Fruit fly (Drosophila melanogaster) whole organism, embryonic: ENCODE measurements around the gene Snr1.
A peak's percentile ranks its signal among the peaks of the same experiment; 100 is the strongest.

ENCODE experiments used
- ATbp ChIP-seq: fragments of 200-800 bp; sonication (Bioruptor generic); optimal IDR thresholded peaks from 2 replicates; lab custom pipeline; 2017; ENCODE audit warnings: missing biosample characterization, mild to moderate bottlenecking, missing genetic modification characterization, missing genetic modification reagents
- Atf3 ChIP-seq: fragments of 200-800 bp; sonication (Bioruptor generic); optimal IDR thresholded peaks from 3 replicates; lab custom pipeline; 2016; ENCODE audit warnings: missing biosample characterization, missing genetic modification characterization
- BEAF-32 ChIP-seq: fragments of 200-800 bp; sonication (Bioruptor generic); optimal IDR thresholded peaks from 3 replicates; lab custom pipeline; 2017; ENCODE audit warnings: missing biosample characterization, missing genetic modification characterization, mild to moderate bottlenecking, moderate library complexity, missing genetic modification reagents
- C15 ChIP-seq: fragments of 200-800 bp; sonication (Bioruptor generic); IDR thresholded peaks from 3 replicates; pipeline ENCODE4 v1.3.6; 2022; ENCODE audit warnings: missing biosample characterization, missing genetic modification characterization
- CG10267 ChIP-seq: fragments of 200-800 bp; sonication (Bioruptor generic); optimal IDR thresholded peaks from 2 replicates; lab custom pipeline; 2018; ENCODE audit warnings: missing biosample characterization, mild to moderate bottlenecking, missing genetic modification characterization, moderate library complexity
- CG10321 ChIP-seq: fragments of 200-800 bp; sonication (Bioruptor generic); IDR thresholded peaks from 2 replicates; pipeline ENCODE4 v1.3.6; 2022; ENCODE audit warnings: missing biosample characterization, missing genetic modification characterization
- CG10366 ChIP-seq: fragments of 200-800 bp; sonication (Bioruptor generic); IDR thresholded peaks from 2 replicates; pipeline ENCODE4 v1.3.6; 2022; ENCODE audit warnings: missing biosample characterization, missing genetic modification characterization
- CG10431 ChIP-seq: fragments of 200-800 bp; sonication (Bioruptor generic); optimal IDR thresholded peaks from 3 replicates; lab custom pipeline; 2018; ENCODE audit warnings: missing biosample characterization, mild to moderate bottlenecking, missing genetic modification characterization
- CG10543 ChIP-seq: fragments of 200-800 bp; sonication (Bioruptor generic); optimal IDR thresholded peaks from 3 replicates; lab custom pipeline; 2017; ENCODE audit warnings: missing biosample characterization, mild to moderate bottlenecking, missing genetic modification characterization, moderate library complexity
- CG14965 ChIP-seq: fragments of 200-800 bp; sonication (Bioruptor generic); optimal IDR thresholded peaks from 2 replicates; lab custom pipeline; 2016; ENCODE audit warnings: missing biosample characterization, missing genetic modification characterization, borderline replicate concordance
- CG16813 ChIP-seq: fragments of 200-800 bp; sonication (Bioruptor generic); IDR thresholded peaks from 3 replicates; pipeline ENCODE4 v1.3.6; 2022; ENCODE audit warnings: missing biosample characterization, missing genetic modification characterization; ENCODE audit not compliant: partially characterized antibody
- CG18599 ChIP-seq: fragments of 200-800 bp; sonication (Bioruptor generic); optimal IDR thresholded peaks from 3 replicates; lab custom pipeline; 2017; ENCODE audit warnings: missing biosample characterization, missing genetic modification characterization, mild to moderate bottlenecking, moderate library complexity, missing genetic modification reagents
- CG3847 ChIP-seq: fragments of 200-800 bp; sonication (Bioruptor generic); IDR thresholded peaks from 2 replicates; pipeline ENCODE4 v1.3.6; 2022; ENCODE audit warnings: missing biosample characterization, missing genetic modification characterization
- CG7556 ChIP-seq: fragments of 200-800 bp; sonication (Bioruptor generic); optimal IDR thresholded peaks from 2 replicates; lab custom pipeline; 2017; ENCODE audit warnings: missing biosample characterization, mild to moderate bottlenecking, missing genetic modification characterization
- CG8290 ChIP-seq, 3 experiments: fragments of 200-800 bp; sonication (Bioruptor generic); optimal IDR thresholded peaks; 2 replicates each; lab custom pipeline; 2016 to 2019; ENCODE audit warnings: missing biosample characterization in 3 of 3, missing genetic modification characterization in 3 of 3, mild to moderate bottlenecking in 2 of 3, moderate library complexity in 1 of 3
- CG8359 ChIP-seq: fragments of 200-800 bp; sonication (Bioruptor generic); optimal IDR thresholded peaks from 2 replicates; lab custom pipeline; 2017; ENCODE audit warnings: missing biosample characterization, mild to moderate bottlenecking, missing genetic modification characterization, borderline replicate concordance
- CrebB ChIP-seq: fragments of 200-800 bp; sonication (Bioruptor generic); optimal IDR thresholded peaks from 3 replicates; lab custom pipeline; 2018; ENCODE audit warnings: missing biosample characterization, mild to moderate bottlenecking, missing genetic modification characterization
- Dbx ChIP-seq: fragments of 200-800 bp; sonication (Bioruptor generic); IDR thresholded peaks from 3 replicates; pipeline ENCODE4 v1.3.6; 2022; ENCODE audit warnings: missing biosample characterization, missing genetic modification characterization
- Dll ChIP-seq: fragments of 200-800 bp; sonication (Bioruptor generic); IDR thresholded peaks from 4 replicates; pipeline ENCODE4 v1.3.6; 2022; ENCODE audit warnings: missing biosample characterization, missing genetic modification characterization; ENCODE audit not compliant: partially characterized antibody
- ERR ChIP-seq: fragments of 200-800 bp; sonication (Bioruptor generic); optimal IDR thresholded peaks from 2 replicates; lab custom pipeline; 2016; ENCODE audit warnings: missing biosample characterization, missing genetic modification characterization
- HLHmδ ChIP-seq: fragments of 200-800 bp; sonication (Bioruptor generic); optimal IDR thresholded peaks from 2 replicates; lab custom pipeline; 2018; ENCODE audit warnings: missing biosample characterization, mild to moderate bottlenecking, missing genetic modification characterization, moderate library complexity
- Hr3 ChIP-seq: fragments of 200-800 bp; sonication (Bioruptor generic); optimal IDR thresholded peaks from 3 replicates; lab custom pipeline; 2016; ENCODE audit warnings: missing biosample characterization, missing genetic modification characterization
- Kr ChIP-seq: fragments of 200-800 bp; sonication (Bioruptor generic); optimal IDR thresholded peaks from 2 replicates; lab custom pipeline; 2017; ENCODE audit warnings: missing biosample characterization, mild to moderate bottlenecking, missing genetic modification characterization
- Lpt ChIP-seq: fragments of >200 bp; optimal IDR thresholded peaks from 2 replicates; lab custom pipeline; 2018; ENCODE audit warnings: missing biosample characterization, missing genetic modification characterization
- MBD-R2 ChIP-seq: fragments of 200-800 bp; sonication (Bioruptor generic); IDR thresholded peaks from 2 replicates; pipeline ENCODE4 v1.3.6; 2022; ENCODE audit warnings: missing biosample characterization, missing genetic modification characterization
- Myb ChIP-seq: fragments of 200-800 bp; sonication (Bioruptor generic); optimal IDR thresholded peaks from 2 replicates; lab custom pipeline; 2016; ENCODE audit warnings: missing biosample characterization, missing genetic modification characterization
- Neu2 ChIP-seq: fragments of 200-800 bp; sonication (Bioruptor generic); optimal IDR thresholded peaks from 3 replicates; lab custom pipeline; 2016; ENCODE audit warnings: missing biosample characterization, missing genetic modification characterization, borderline replicate concordance
- Nf-YB ChIP-seq: fragments of 200-800 bp; sonication (Bioruptor generic); optimal IDR thresholded peaks from 3 replicates; lab custom pipeline; 2019; ENCODE audit warnings: missing biosample characterization, mild to moderate bottlenecking, missing genetic modification characterization, moderate library complexity
- Sin3A ChIP-seq: fragments of >200 bp; optimal IDR thresholded peaks from 2 replicates; lab custom pipeline; 2018
- Six4 ChIP-seq: fragments of 200-800 bp; sonication (Bioruptor generic); optimal IDR thresholded peaks from 2 replicates; lab custom pipeline; 2016; ENCODE audit warnings: missing biosample characterization, missing genetic modification characterization
- Stat92E ChIP-seq, 3 experiments: fragments of >200 bp in 2 of 3; fragments of 200-800 bp in 1 of 3; sonication (Bioruptor generic) in 1 of 3; optimal IDR thresholded peaks; 2 replicates each; lab custom pipeline; 2017 to 2019; ENCODE audit warnings: missing biosample characterization in 3 of 3, missing genetic modification characterization in 3 of 3, mild to moderate bottlenecking in 1 of 3, moderate library complexity in 1 of 3
- TFAM ChIP-seq: fragments of 200-800 bp; sonication (Bioruptor generic); optimal IDR thresholded peaks from 2 replicates; lab custom pipeline; 2017; ENCODE audit warnings: missing biosample characterization, missing genetic modification characterization, inconsistent platforms
- Taf1 ChIP-seq: fragments of 200-800 bp; sonication (Bioruptor generic); IDR thresholded peaks from 2 replicates; pipeline ENCODE4 v1.3.6; 2022; ENCODE audit warnings: missing biosample characterization, missing genetic modification characterization
- aop ChIP-seq: fragments of 200-800 bp; sonication (Bioruptor generic); IDR thresholded peaks from 2 replicates; pipeline ENCODE4 v1.3.6; 2022; ENCODE audit warnings: missing biosample characterization, missing genetic modification characterization
- ap ChIP-seq: fragments of 200-800 bp; sonication (Bioruptor generic); IDR thresholded peaks from 2 replicates; pipeline ENCODE4 v1.3.6; 2022; ENCODE audit warnings: missing biosample characterization, missing genetic modification characterization
- ato ChIP-seq: fragments of 200-800 bp; sonication (Bioruptor generic); IDR thresholded peaks from 2 replicates; pipeline ENCODE4 v1.3.6; 2022; ENCODE audit warnings: missing biosample characterization, missing genetic modification characterization; ENCODE audit not compliant: partially characterized antibody
- bowl ChIP-seq: fragments of 200-800 bp; sonication (Bioruptor generic); IDR thresholded peaks from 2 replicates; pipeline ENCODE4 v1.3.6; 2022; ENCODE audit warnings: missing biosample characterization, missing genetic modification characterization
- grn ChIP-seq: fragments of 200-800 bp; sonication (Bioruptor generic); optimal IDR thresholded peaks from 3 replicates; lab custom pipeline; 2017; ENCODE audit warnings: missing biosample characterization, missing genetic modification characterization
- hkb ChIP-seq, 2 experiments: fragments of 200-800 bp in 1 of 2; fragments of >200 bp in 1 of 2; sonication (Bioruptor generic) in 1 of 2; IDR thresholded peaks in 1 of 2; optimal IDR thresholded peaks in 1 of 2; 2 replicates each; pipeline versions ENCODE4 v1.3.6 to Lab custom; 2017 to 2022; ENCODE audit warnings: missing biosample characterization in 1 of 2, missing genetic modification characterization in 1 of 2
- lbe ChIP-seq: fragments of 200-800 bp; sonication (Bioruptor generic); optimal IDR thresholded peaks from 2 replicates; lab custom pipeline; 2016; ENCODE audit warnings: missing biosample characterization, mild to moderate bottlenecking, missing genetic modification characterization
- lilli ChIP-seq: fragments of 200-800 bp; sonication (Bioruptor generic); optimal IDR thresholded peaks from 3 replicates; lab custom pipeline; 2016; ENCODE audit warnings: missing biosample characterization, missing genetic modification characterization
- nmo ChIP-seq: fragments of 200-800 bp; sonication (Bioruptor generic); optimal IDR thresholded peaks from 2 replicates; lab custom pipeline; 2018; ENCODE audit warnings: missing biosample characterization, mild to moderate bottlenecking, missing genetic modification characterization, moderate library complexity
- pan ChIP-seq, 4 experiments: fragments of >200 bp in 3 of 4; fragments of 200-800 bp in 1 of 4; sonication (Bioruptor generic) in 1 of 4; optimal IDR thresholded peaks in 3 of 4; IDR thresholded peaks in 1 of 4; 2 replicates each; pipeline versions ENCODE4 v1.3.6 to Lab custom; 2017 to 2022; ENCODE audit warnings: missing biosample characterization in 2 of 4, missing genetic modification characterization in 2 of 4, mixed read lengths in 1 of 4
- sd ChIP-seq: fragments of 200-800 bp; sonication (Bioruptor generic); optimal IDR thresholded peaks from 3 replicates; lab custom pipeline; 2018; ENCODE audit warnings: missing biosample characterization, mild to moderate bottlenecking, missing genetic modification characterization, moderate library complexity
- seq ChIP-seq: fragments of 200-800 bp; sonication (Bioruptor generic); IDR thresholded peaks from 2 replicates; pipeline ENCODE4 v1.3.6; 2022; ENCODE audit warnings: missing biosample characterization, missing genetic modification characterization
- tin ChIP-seq: fragments of 200-800 bp; sonication (Bioruptor generic); optimal IDR thresholded peaks from 3 replicates; lab custom pipeline; 2016; ENCODE audit warnings: missing biosample characterization, missing genetic modification characterization
- unpg ChIP-seq: fragments of 200-800 bp; sonication (Bioruptor generic); optimal IDR thresholded peaks from 3 replicates; lab custom pipeline; 2018; ENCODE audit warnings: missing biosample characterization, mild to moderate bottlenecking, missing genetic modification characterization, moderate library complexity
- wek ChIP-seq: fragments of 200-800 bp; sonication (Bioruptor generic); optimal IDR thresholded peaks from 3 replicates; lab custom pipeline; 2018; ENCODE audit warnings: missing biosample characterization, mild to moderate bottlenecking, missing genetic modification characterization, moderate library complexity
- zen2 ChIP-seq: fragments of 200-800 bp; sonication (Bioruptor generic); IDR thresholded peaks from 3 replicates; pipeline ENCODE4 v1.3.6; 2022; ENCODE audit warnings: missing biosample characterization, missing genetic modification characterization; ENCODE audit not compliant: partially characterized antibody

The Snr1 gene

DNA sequence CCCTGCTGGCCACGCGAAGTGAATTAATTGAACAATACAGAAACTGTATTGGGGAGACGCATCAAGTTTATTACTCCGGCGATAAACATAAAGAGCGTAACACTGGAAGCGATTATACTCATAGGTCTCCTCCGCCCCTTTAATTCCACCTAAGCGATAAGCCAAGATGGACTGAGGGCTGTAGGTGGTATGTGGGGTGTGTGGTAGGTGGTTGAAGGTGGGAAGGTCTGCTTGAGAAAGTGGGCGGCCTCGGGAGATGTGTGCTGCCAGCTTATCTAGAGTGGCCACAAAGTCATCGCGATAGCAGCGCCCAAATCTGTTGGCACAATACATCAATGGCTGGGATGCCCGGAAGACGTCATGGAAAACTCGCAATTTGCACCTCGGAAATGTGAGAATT is 26.9 kb downstream of the Snr1 start (continued):
- TF ChIP-seq CG8290 (GFP tag; optimal IDR thresholded peaks at IDR 0.05; lab: Kevin White, UChicago): no peak
- no peak for TF ChIP-seq CG8290 (tag; optimal IDR thresholded peaks at IDR 0.05; lab: Kevin White, UChicago)
- no peak for TF ChIP-seq nmo (GFP tag; lab: Kevin White, UChicago)
- TF ChIP-seq CG10543 (GFP tag; lab: Kevin White, UChicago): peak; percentile 5
- TF ChIP-seq Hr3 (GFP tag; lab: Kevin White, UChicago): no peak
- TF ChIP-seq MBD-R2 (GFP tag; lab: Robert Waterston, UW): no peak
- no peak for TF ChIP-seq CG14965 (GFP tag; lab: Kevin White, UChicago)
- TF ChIP-seq CG10431 (GFP tag; lab: Kevin White, UChicago): no peak
- TF ChIP-seq lilli (GFP tag; lab: Kevin White, UChicago): no peak
- no peak for TF ChIP-seq Myb (GFP tag; lab: Kevin White, UChicago)
- no peak for TF ChIP-seq pan (optimal IDR thresholded peaks at IDR 0.05; lab: Kevin White, UChicago)
- peak in 1 of 2 experiments; percentile 10 for TF ChIP-seq pan (GFP tag; optimal IDR thresholded peaks at IDR 0.05 in 1 of 2, IDR thresholded peaks at IDR 0.05 in 1 of 2)
- no peak for TF ChIP-seq Sin3A (lab: Kevin White, UChicago)
- TF ChIP-seq Dll (GFP tag; lab: Robert Waterston, UW): no peak
- TF ChIP-seq tin (GFP tag; lab: Kevin White, UChicago): no peak
- TF ChIP-seq ERR (GFP tag; lab: Kevin White, UChicago): no peak
- no peak for TF ChIP-seq CG10321 (GFP tag; lab: Robert Waterston, UW)
- no peak for TF ChIP-seq CG10366 (GFP tag; lab: Robert Waterston, UW)
- no peak for TF ChIP-seq wek (GFP tag; lab: Kevin White, UChicago)
- no peak for TF ChIP-seq C15
- no peak for TF ChIP-seq hkb (optimal IDR thresholded peaks at IDR 0.05; lab: Kevin White, UChicago)
- no peak for TF ChIP-seq hkb (GFP tag; IDR thresholded peaks at IDR 0.05; lab: Robert Waterston, UW)
- no peak for TF ChIP-seq Taf1
- TF ChIP-seq CG7556 (GFP tag; lab: Kevin White, UChicago): no peak
- TF ChIP-seq Nf-YB (GFP tag; lab: Kevin White, UChicago): no peak
- TF ChIP-seq ato (GFP tag; lab: Robert Waterston, UW): no peak
- TF ChIP-seq CG8359: no peak
- no peak for TF ChIP-seq TFAM (GFP tag; lab: Kevin White, UChicago)
- TF ChIP-seq ap (GFP tag; lab: Robert Waterston, UW): no peak
- no peak for TF ChIP-seq Neu2 (GFP tag; lab: Kevin White, UChicago)
- TF ChIP-seq Kr (GFP tag; lab: Kevin White, UChicago): no peak
- TF ChIP-seq CG18599 (GFP tag; lab: Kevin White, UChicago): peak; percentile 12
- TF ChIP-seq BEAF-32 (GFP tag; lab: Kevin White, UChicago): no peak
- TF ChIP-seq ATbp (GFP tag; lab: Kevin White, UChicago): no peak
- TF ChIP-seq Lpt: no peak
- TF ChIP-seq Six4 (GFP tag; lab: Kevin White, UChicago): no peak
- no peak for TF ChIP-seq Atf3
- TF ChIP-seq CG3847 (GFP tag; lab: Robert Waterston, UW): no peak
- TF ChIP-seq CrebB (tag; lab: Kevin White, UChicago): no peak
- no peak for TF ChIP-seq CG16813
- no peak for TF ChIP-seq aop (GFP tag; lab: Robert Waterston, UW)
- TF ChIP-seq unpg (GFP tag; lab: Kevin White, UChicago): no peak
- TF ChIP-seq seq: no peak
- peak; percentile 71 for TF ChIP-seq grn
- TF ChIP-seq zen2 (GFP tag; lab: Robert Waterston, UW): no peak
- TF ChIP-seq sd (tag; lab: Kevin White, UChicago): peak; percentile 34
- no peak for TF ChIP-seq HLHmδ (GFP tag; lab: Kevin White, UChicago)
- TF ChIP-seq CG10267 (tag; lab: Kevin White, UChicago): no peak
- TF ChIP-seq Dbx (GFP tag; lab: Robert Waterston, UW): 0 out of 3 replicates have a peak, but pooled peaks have one; percentile 5
- TF ChIP-seq lbe (GFP tag; lab: Kevin White, UChicago): no peak
- peak; percentile 34; the same call in 1 of the 2 replicates for TF ChIP-seq bowl
- TF ChIP-seq Stat92E (GFP tag; optimal IDR thresholded peaks at IDR 0.05; lab: Kevin White, UChicago): no peak
